Worm (Caenorhabditis elegans) whole organism, mixed stage, embryonic: ENCODE measurements around the gene xtr-2.

Experiments used
- M03D4.4 ChIP-seq: sonication (generic microtip); optimal IDR thresholded peaks from 2 replicates; lab custom pipeline; 2017; ENCODE audit warnings: mild to moderate bottlenecking, missing genetic modification characterization, missing compliant biosample characterization
- bed-3 ChIP-seq: fragments of 200-800 bp; sonication (Bioruptor generic); optimal IDR thresholded peaks from 3 replicates; lab custom pipeline; 2018; ENCODE audit warnings: mild to moderate bottlenecking, missing genetic modification characterization, moderate library complexity, missing compliant biosample characterization
- blmp-1 ChIP-seq: fragments of 150-350 bp; optimal IDR thresholded peaks from 2 replicates; lab custom pipeline; 2014; ENCODE audit warnings: missing biosample characterization, missing genetic modification characterization
- ceh-39 ChIP-seq: fragments of 150-350 bp; optimal IDR thresholded peaks from 2 replicates; lab custom pipeline; 2014; ENCODE audit warnings: missing biosample characterization, missing genetic modification characterization
- ceh-43 ChIP-seq: fragments of 200-800 bp; sonication (Bioruptor generic); optimal IDR thresholded peaks from 2 replicates; lab custom pipeline; 2018; ENCODE audit warnings: mild to moderate bottlenecking, missing genetic modification characterization, moderate library complexity, missing compliant biosample characterization
- ceh-83 ChIP-seq: fragments of 200-800 bp; sonication (Bioruptor generic); optimal IDR thresholded peaks from 2 replicates; lab custom pipeline; 2018; ENCODE audit warnings: mild to moderate bottlenecking, missing genetic modification characterization, missing compliant biosample characterization
- ces-1 ChIP-seq: fragments of 150-350 bp; optimal IDR thresholded peaks from 2 replicates; lab custom pipeline; 2014; ENCODE audit warnings: missing biosample characterization, missing genetic modification reagents, missing genetic modification characterization
- cnd-1 ChIP-seq: fragments of 200-800 bp; sonication (Bioruptor generic); optimal IDR thresholded peaks from 2 replicates; lab custom pipeline; 2018; ENCODE audit warnings: mild to moderate bottlenecking, missing genetic modification characterization, missing compliant biosample characterization
- drap-1 ChIP-seq: fragments of 200-800 bp; sonication (Bioruptor generic); optimal IDR thresholded peaks from 3 replicates; lab custom pipeline; 2018; ENCODE audit warnings: mild to moderate bottlenecking, missing genetic modification characterization, missing compliant biosample characterization
- elt-1 ChIP-seq: sonication (generic microtip); optimal IDR thresholded peaks from 2 replicates; lab custom pipeline; 2017; ENCODE audit warnings: missing genetic modification characterization, mild to moderate bottlenecking, missing compliant biosample characterization, antibody characterized with exemption, moderate library complexity, borderline replicate concordance; ENCODE audit not compliant: insufficient read depth
- elt-3 ChIP-seq: fragments of 150-350 bp; optimal IDR thresholded peaks from 2 replicates; lab custom pipeline; 2014; ENCODE audit warnings: missing biosample characterization, missing genetic modification characterization
- ham-2 ChIP-seq: fragments of 200-800 bp; sonication (Bioruptor generic); optimal IDR thresholded peaks from 2 replicates; lab custom pipeline; 2018; ENCODE audit warnings: mild to moderate bottlenecking, missing genetic modification characterization, missing compliant biosample characterization
- hlh-1 ChIP-seq: fragments of 150-350 bp; optimal IDR thresholded peaks from 2 replicates; lab custom pipeline; 2014; ENCODE audit warnings: missing biosample characterization, missing genetic modification reagents, missing genetic modification characterization
- lin-13 ChIP-seq: fragments of 150-350 bp; optimal IDR thresholded peaks from 2 replicates; lab custom pipeline; 2014; ENCODE audit warnings: missing biosample characterization, missing genetic modification characterization
- lin-32 ChIP-seq: fragments of 200-800 bp; sonication (Bioruptor generic); optimal IDR thresholded peaks from 2 replicates; lab custom pipeline; 2018; ENCODE audit warnings: mild to moderate bottlenecking, missing genetic modification characterization, missing compliant biosample characterization
- lsy-2 ChIP-seq: fragments of 150-350 bp; optimal IDR thresholded peaks from 2 replicates; lab custom pipeline; 2014; ENCODE audit warnings: missing biosample characterization, missing genetic modification characterization
- mab-5 ChIP-seq: fragments of 150-350 bp; optimal IDR thresholded peaks from 2 replicates; lab custom pipeline; 2014; ENCODE audit warnings: missing biosample characterization, missing genetic modification characterization
- mep-1 ChIP-seq: fragments of 150-350 bp; optimal IDR thresholded peaks from 2 replicates; lab custom pipeline; 2017; ENCODE audit warnings: missing biosample characterization, missing genetic modification reagents, missing genetic modification characterization, inconsistent platforms
- mls-2 ChIP-seq: sonication (generic microtip); optimal IDR thresholded peaks from 2 replicates; lab custom pipeline; 2016; ENCODE audit warnings: mild to moderate bottlenecking, missing genetic modification characterization, moderate library complexity, missing compliant biosample characterization
- nhr-12 ChIP-seq: fragments of 150-350 bp; optimal IDR thresholded peaks from 2 replicates; lab custom pipeline; 2014; ENCODE audit warnings: missing biosample characterization, missing genetic modification characterization
- nhr-2 ChIP-seq: fragments of 150-350 bp; optimal IDR thresholded peaks from 2 replicates; lab custom pipeline; 2014; ENCODE audit warnings: missing biosample characterization, missing genetic modification characterization
- nhr-237 ChIP-seq: fragments of 150-350 bp; optimal IDR thresholded peaks from 2 replicates; lab custom pipeline; 2014; ENCODE audit warnings: missing biosample characterization, missing genetic modification characterization
- nhr-28 ChIP-seq: fragments of 150-350 bp; optimal IDR thresholded peaks from 2 replicates; lab custom pipeline; 2014; ENCODE audit warnings: missing biosample characterization, missing genetic modification characterization
- pha-4 ChIP-seq: fragments of 150-350 bp; optimal IDR thresholded peaks from 2 replicates; lab custom pipeline; 2018; ENCODE audit warnings: missing biosample characterization, missing genetic modification reagents, missing genetic modification characterization
- sem-2 ChIP-seq: fragments of 200-800 bp; sonication (Bioruptor generic); optimal IDR thresholded peaks from 2 replicates; lab custom pipeline; 2018; ENCODE audit warnings: mild to moderate bottlenecking, missing genetic modification characterization, missing compliant biosample characterization
- snpc-4 ChIP-seq: fragments of 150-350 bp; optimal IDR thresholded peaks from 2 replicates; lab custom pipeline; 2014; ENCODE audit warnings: missing biosample characterization, missing genetic modification characterization
- sptf-1 ChIP-seq: sonication (generic microtip); optimal IDR thresholded peaks from 2 replicates; lab custom pipeline; 2017; ENCODE audit warnings: mild to moderate bottlenecking, missing genetic modification characterization, moderate library complexity, missing compliant biosample characterization
- tbx-8 ChIP-seq: fragments of 200-800 bp; sonication (Bioruptor generic); optimal IDR thresholded peaks from 2 replicates; lab custom pipeline; 2018; ENCODE audit warnings: mild to moderate bottlenecking, missing genetic modification characterization, moderate library complexity, missing compliant biosample characterization
- unc-120 ChIP-seq: sonication (generic microtip); optimal IDR thresholded peaks from 2 replicates; lab custom pipeline; 2017; ENCODE audit warnings: missing genetic modification characterization, missing compliant biosample characterization; ENCODE audit not compliant: poor library complexity, severe bottlenecking
- unc-39 ChIP-seq: fragments of 150-350 bp; optimal IDR thresholded peaks from 2 replicates; lab custom pipeline; 2014; ENCODE audit warnings: missing biosample characterization, missing genetic modification characterization
- zip-8 ChIP-seq: fragments of 150-350 bp; optimal IDR thresholded peaks from 2 replicates; lab custom pipeline; 2014; ENCODE audit warnings: missing biosample characterization, missing genetic modification characterization
- ztf-11 ChIP-seq: fragments of 150-350 bp; optimal IDR thresholded peaks from 2 replicates; lab custom pipeline; 2014; ENCODE audit warnings: missing biosample characterization, missing genetic modification characterization

Gene xtr-2

DNA sequence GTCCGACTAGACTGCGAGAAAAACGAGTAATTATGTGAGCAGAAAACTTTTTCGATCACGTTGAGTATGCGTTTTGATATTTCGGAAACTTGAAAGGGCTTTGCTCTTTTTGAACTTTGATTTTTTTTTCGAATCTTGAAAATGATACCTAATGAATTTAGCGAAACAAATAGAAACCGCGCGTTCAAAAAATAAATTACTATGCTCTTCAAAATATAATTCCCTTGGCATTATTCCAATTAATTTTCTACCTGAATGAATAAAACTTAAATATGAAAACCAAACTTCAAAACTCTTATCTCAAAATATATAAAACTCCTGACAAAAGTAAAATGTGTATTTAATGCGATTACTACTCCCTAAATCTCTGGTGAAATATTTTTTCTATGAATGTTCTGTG, at the start of gene xtr-2:
Gene xtr-2 (plus strand): TSS at position 301 of the 400 bp plus-strand sequence.
- TF ChIP-seq ces-1, result no peak
- no peak for TF ChIP-seq snpc-4
- TF ChIP-seq mls-2 (tag; lab: Kevin White, UChicago), result no peak

DNA sequence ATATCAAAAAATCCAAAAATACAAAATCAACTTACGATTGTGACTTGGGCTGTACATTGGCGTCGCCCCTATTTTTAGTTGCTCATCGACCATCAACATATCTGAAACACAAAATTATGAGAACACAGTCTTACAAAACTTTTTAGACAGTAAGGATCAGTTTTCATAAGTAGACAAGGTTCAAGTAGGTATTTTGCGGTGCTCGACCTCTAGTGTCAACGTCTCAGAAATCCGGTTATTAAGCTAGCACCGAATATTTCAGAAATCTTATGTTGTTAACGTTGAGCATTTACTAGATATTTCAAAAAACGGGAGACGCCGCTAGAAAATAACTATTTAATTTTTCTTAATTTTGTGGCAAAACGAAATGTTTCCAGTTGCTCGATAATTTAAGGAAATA, 44.5 kb upstream of the xtr-2 start, which contains the start of gene otpl-8:
Gene otpl-8 (minus strand): TSS at position 101 of the 400 bp plus-strand sequence.
- TF ChIP-seq elt-1 (tag; lab: Kevin White, UChicago), result no peak
- no peak for TF ChIP-seq M03D4.4 (tag; lab: Kevin White, UChicago)
- TF ChIP-seq sptf-1 (tag; lab: Kevin White, UChicago), result no peak
- no peak for TF ChIP-seq tbx-8 (GFP tag; lab: Kevin White, UChicago)
- no peak for TF ChIP-seq elt-3 (tag; lab: Kevin White, UChicago)
- no peak for TF ChIP-seq ceh-39
- TF ChIP-seq unc-39, result no peak
- TF ChIP-seq snpc-4, result no peak
- TF ChIP-seq drap-1 (GFP tag; lab: Kevin White, UChicago), result no peak
- no peak for TF ChIP-seq ces-1
- no peak for TF ChIP-seq blmp-1
- no peak for TF ChIP-seq zip-8
- TF ChIP-seq pha-4, result no peak
- TF ChIP-seq cnd-1, result no peak
- TF ChIP-seq nhr-2 (tag; lab: Kevin White, UChicago), result no peak
- no peak for TF ChIP-seq bed-3 (GFP tag; lab: Kevin White, UChicago)
- no peak for TF ChIP-seq ceh-83
- TF ChIP-seq mab-5 (tag; lab: Kevin White, UChicago), result no peak
- no peak for TF ChIP-seq lin-32 (GFP tag; lab: Kevin White, UChicago)
- no peak for TF ChIP-seq hlh-1 (tag; lab: Kevin White, UChicago)

DNA sequence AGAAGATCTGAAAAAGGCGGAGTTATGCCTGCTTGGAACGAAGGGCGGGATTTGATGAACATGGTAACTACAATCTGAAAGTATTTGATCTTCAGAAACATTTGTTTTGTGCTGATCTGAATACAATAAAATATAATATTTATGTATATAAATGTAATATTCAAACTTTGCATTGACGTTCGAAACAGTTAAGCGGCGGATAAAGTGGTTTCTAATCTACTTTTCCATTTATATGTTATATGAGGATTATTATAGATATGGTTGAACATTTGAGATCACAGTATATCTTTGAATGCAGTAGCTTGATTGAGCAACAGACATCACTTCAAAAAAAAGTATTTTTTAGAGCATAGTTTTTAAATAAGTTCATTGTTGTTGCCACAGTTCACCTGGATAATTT, 41.5 kb upstream of the xtr-2 start, which contains the start of gene H19J13.2:
Gene H19J13.2 (minus strand): TSS at position 101 of the 400 bp plus-strand sequence.
- no peak for TF ChIP-seq drap-1 (GFP tag; lab: Kevin White, UChicago)
- no peak for TF ChIP-seq sem-2
- no peak for TF ChIP-seq nhr-28 (tag; lab: Kevin White, UChicago)
- no peak for TF ChIP-seq nhr-12 (tag; lab: Kevin White, UChicago)
- TF ChIP-seq ham-2 (GFP tag; lab: Kevin White, UChicago), result no peak
- no peak for TF ChIP-seq nhr-237 (tag; lab: Kevin White, UChicago)
- no peak for TF ChIP-seq lsy-2 (tag; lab: Kevin White, UChicago)

ce11 chrX:12275577-12275976, 39.8 kb upstream of the xtr-2 start, which contains the start of gene C04B4.6:
Gene C04B4.6 (minus strand): TSS chrX:12275677.
- TF ChIP-seq lin-32 (GFP tag; lab: Kevin White, UChicago) (no peak), elt-3 (tag; lab: Kevin White, UChicago) (no peak), mls-2 (tag; lab: Kevin White, UChicago) (no peak), zip-8 (no peak), mab-5 (tag; lab: Kevin White, UChicago) (no peak), unc-39 (no peak), sptf-1 (tag; lab: Kevin White, UChicago) (no peak), unc-120 (no peak), nhr-2 (tag; lab: Kevin White, UChicago) (no peak), ceh-43 (GFP tag; lab: Kevin White, UChicago) (no peak), nhr-237 (tag; lab: Kevin White, UChicago) (no peak)

DNA sequence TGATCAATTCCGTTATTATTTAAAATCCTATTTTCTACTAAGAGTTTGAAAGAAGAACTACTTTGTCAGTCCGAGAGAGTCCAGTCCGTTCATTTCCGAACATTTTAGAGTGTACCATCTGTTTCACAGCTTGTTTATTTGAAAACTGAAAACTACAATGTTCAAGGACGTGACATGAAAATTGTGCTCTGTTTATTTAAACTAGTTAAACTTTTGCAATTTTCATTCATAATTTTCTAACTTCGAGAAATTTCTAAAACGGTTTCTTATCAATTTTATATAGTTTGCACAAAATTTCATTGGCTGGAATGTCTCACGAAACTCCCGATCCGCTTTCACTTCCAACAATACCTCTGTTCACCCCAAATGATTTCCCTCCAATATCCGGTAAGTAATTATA, 34.9 kb upstream of the xtr-2 start, which contains the start of gene C04B4.1:
Gene C04B4.1 (plus strand): TSS at position 301 of the 400 bp plus-strand sequence.
- TF ChIP-seq drap-1 (GFP tag; lab: Kevin White, UChicago) (no peak), lin-13 (tag; lab: Kevin White, UChicago) (no peak), mep-1 (tag; lab: Kevin White, UChicago) (no peak), ztf-11 (no peak), mls-2 (tag; lab: Kevin White, UChicago) (no peak), nhr-12 (tag; lab: Kevin White, UChicago) (no peak), cnd-1 (no peak), unc-120 (no peak), sem-2 (no peak), snpc-4 (no peak), ceh-83 (no peak), mab-5 (tag; lab: Kevin White, UChicago) (no peak), sptf-1 (tag; lab: Kevin White, UChicago) (no peak), elt-3 (tag; lab: Kevin White, UChicago) (no peak), ceh-43 (GFP tag; lab: Kevin White, UChicago) (no peak)
- TF ChIP-seq, all 35 proteins: peak for 0
